Fruit fly (Drosophila melanogaster) whole organism, embryonic: ENCODE results near the gene Ciz1.
A peak's percentile ranks its signal among the peaks of the same experiment; 100 is the strongest.

Source experiments
- Abd-B ChIP-seq: fragments of 200-800 bp; sonication (Bioruptor generic); optimal IDR thresholded peaks from 2 replicates; lab custom pipeline; 2018; ENCODE audit warnings: missing biosample characterization, mild to moderate bottlenecking, missing genetic modification characterization, moderate library complexity
- Ada2b ChIP-seq: fragments of 200-800 bp; sonication (Bioruptor generic); IDR thresholded peaks from 2 replicates; pipeline ENCODE4 v1.3.6; 2022; ENCODE audit warnings: missing biosample characterization, missing genetic modification characterization
- Awh ChIP-seq: fragments of 200-800 bp; sonication (Bioruptor generic); IDR thresholded peaks from 2 replicates; pipeline ENCODE4, ENCODE4 v1.3.6; 2022; ENCODE audit warnings: missing biosample characterization, missing genetic modification characterization
- CG1024 ChIP-seq: fragments of 200-800 bp; sonication (Bioruptor generic); IDR thresholded peaks from 2 replicates; pipeline ENCODE4 v1.3.6; 2022; ENCODE audit warnings: missing biosample characterization, missing genetic modification characterization
- CG10462 ChIP-seq: fragments of 200-800 bp; sonication (Bioruptor generic); optimal IDR thresholded peaks from 2 replicates; lab custom pipeline; 2016; ENCODE audit warnings: missing biosample characterization, missing genetic modification characterization
- CG11560 ChIP-seq: fragments of 200-800 bp; sonication (Bioruptor generic); IDR thresholded peaks from 3 replicates; pipeline ENCODE4 v1.3.6; 2022; ENCODE audit warnings: missing biosample characterization, missing genetic modification characterization
- CG15479 ChIP-seq: fragments of 200-800 bp; sonication (Bioruptor generic); optimal IDR thresholded peaks from 3 replicates; lab custom pipeline; 2019; ENCODE audit warnings: missing biosample characterization, mild to moderate bottlenecking, missing genetic modification characterization, moderate library complexity
- CG15514 ChIP-seq: fragments of 200-800 bp; sonication (Bioruptor generic); optimal IDR thresholded peaks from 3 replicates; lab custom pipeline; 2017; ENCODE audit warnings: missing biosample characterization, missing genetic modification characterization, mild to moderate bottlenecking, moderate library complexity, missing genetic modification reagents
- CG15601 ChIP-seq: fragments of 200-800 bp; sonication (Bioruptor generic); optimal IDR thresholded peaks from 3 replicates; lab custom pipeline; 2019; ENCODE audit warnings: missing biosample characterization, mild to moderate bottlenecking, missing genetic modification characterization, moderate library complexity
- CG1603 ChIP-seq: fragments of 200-800 bp; sonication (Bioruptor generic); optimal IDR thresholded peaks from 2 replicates; lab custom pipeline; 2019; ENCODE audit warnings: missing biosample characterization, mild to moderate bottlenecking, missing genetic modification characterization, moderate library complexity
- CG17186 ChIP-seq: fragments of 200-800 bp; sonication (Bioruptor generic); optimal IDR thresholded peaks from 3 replicates; lab custom pipeline; 2017; ENCODE audit warnings: missing biosample characterization, missing genetic modification reagents, missing genetic modification characterization
- CG17385 ChIP-seq: fragments of 200-800 bp; sonication (Bioruptor generic); optimal IDR thresholded peaks from 3 replicates; lab custom pipeline; 2018; ENCODE audit warnings: missing biosample characterization, mild to moderate bottlenecking, missing genetic modification characterization
- CG2129 ChIP-seq: fragments of 200-800 bp; sonication (Bioruptor generic); IDR thresholded peaks from 2 replicates; pipeline ENCODE4 v1.3.6; 2022; ENCODE audit warnings: missing biosample characterization, missing genetic modification characterization; ENCODE audit not compliant: partially characterized antibody
- CG4707 ChIP-seq: fragments of 200-800 bp; sonication (Bioruptor generic); optimal IDR thresholded peaks from 2 replicates; lab custom pipeline; 2018; ENCODE audit warnings: missing biosample characterization, mild to moderate bottlenecking, missing genetic modification characterization, moderate library complexity
- CG5953 ChIP-seq: fragments of 200-800 bp; sonication (Bioruptor generic); IDR thresholded peaks from 2 replicates; pipeline ENCODE4 v1.3.6; 2022; ENCODE audit warnings: missing biosample characterization, missing genetic modification characterization
- CG6175 ChIP-seq: fragments of 200-800 bp; sonication (Bioruptor generic); IDR thresholded peaks from 3 replicates; pipeline ENCODE4 v1.3.6; 2022; ENCODE audit warnings: missing biosample characterization, missing genetic modification characterization
- CG7271 ChIP-seq: fragments of 200-800 bp; sonication (Bioruptor generic); optimal IDR thresholded peaks from 2 replicates; lab custom pipeline; 2018; ENCODE audit warnings: missing biosample characterization, mild to moderate bottlenecking, missing genetic modification characterization, moderate library complexity
- CG7745 ChIP-seq: fragments of 200-800 bp; sonication (Bioruptor generic); optimal IDR thresholded peaks from 2 replicates; lab custom pipeline; 2018; ENCODE audit warnings: missing biosample characterization, mild to moderate bottlenecking, missing genetic modification characterization, moderate library complexity
- CG8765 ChIP-seq: fragments of 200-800 bp; sonication (Bioruptor generic); IDR thresholded peaks from 2 replicates; pipeline ENCODE4 v1.3.6; 2022; ENCODE audit warnings: missing biosample characterization, missing genetic modification characterization
- Dll ChIP-seq: fragments of 200-800 bp; sonication (Bioruptor generic); IDR thresholded peaks from 4 replicates; pipeline ENCODE4 v1.3.6; 2022; ENCODE audit warnings: missing biosample characterization, missing genetic modification characterization; ENCODE audit not compliant: partially characterized antibody
- ERR ChIP-seq: fragments of 200-800 bp; sonication (Bioruptor generic); optimal IDR thresholded peaks from 2 replicates; lab custom pipeline; 2016; ENCODE audit warnings: missing biosample characterization, missing genetic modification characterization
- Elba2 ChIP-seq: fragments of 200-800 bp; sonication (Bioruptor generic); optimal IDR thresholded peaks from 3 replicates; lab custom pipeline; 2016; ENCODE audit warnings: missing biosample characterization, missing genetic modification characterization
- HLH4C ChIP-seq: fragments of 200-800 bp; sonication (Bioruptor generic); IDR thresholded peaks from 3 replicates; pipeline ENCODE4 v1.3.6; 2022; ENCODE audit warnings: missing biosample characterization, missing genetic modification characterization; ENCODE audit not compliant: partially characterized antibody
- Hr51 ChIP-seq, 2 experiments: fragments of 200-800 bp; sonication (Bioruptor generic); optimal IDR thresholded peaks; 2 replicates in 1 of 2; 3 replicates in 1 of 2; lab custom pipeline; 2016 to 2018; ENCODE audit warnings: missing biosample characterization in 2 of 2, missing genetic modification characterization in 2 of 2, mild to moderate bottlenecking in 1 of 2, moderate library complexity in 1 of 2
- NfI ChIP-seq: fragments of 200-800 bp; sonication (Bioruptor generic); optimal IDR thresholded peaks from 3 replicates; lab custom pipeline; 2018; ENCODE audit warnings: missing biosample characterization, mild to moderate bottlenecking, missing genetic modification characterization, moderate library complexity
- Optix ChIP-seq: fragments of 200-800 bp; sonication (Bioruptor generic); IDR thresholded peaks from 3 replicates; pipeline ENCODE4 v1.3.6; 2022; ENCODE audit warnings: missing biosample characterization, missing genetic modification characterization
- PHDP ChIP-seq: fragments of 200-800 bp; sonication (Bioruptor generic); optimal IDR thresholded peaks from 3 replicates; lab custom pipeline; 2018; ENCODE audit warnings: missing biosample characterization, mild to moderate bottlenecking, missing genetic modification characterization, moderate library complexity
- Poxn ChIP-seq: fragments of 200-800 bp; sonication (Bioruptor generic); IDR thresholded peaks from 2 replicates; pipeline ENCODE4 v1.3.6; 2022; ENCODE audit warnings: missing biosample characterization, missing genetic modification characterization
- Ptx1 ChIP-seq: fragments of 200-800 bp; sonication (Bioruptor generic); IDR thresholded peaks from 2 replicates; pipeline ENCODE4 v1.3.6; 2022; ENCODE audit warnings: missing biosample characterization, missing genetic modification characterization
- TFAM ChIP-seq: fragments of 200-800 bp; sonication (Bioruptor generic); optimal IDR thresholded peaks from 2 replicates; lab custom pipeline; 2017; ENCODE audit warnings: missing biosample characterization, missing genetic modification characterization, inconsistent platforms
- Xbp1 ChIP-seq: fragments of 200-800 bp; sonication (Bioruptor generic); optimal IDR thresholded peaks from 3 replicates; lab custom pipeline; 2016; ENCODE audit warnings: missing biosample characterization, mild to moderate bottlenecking, missing genetic modification characterization
- Xrp1 ChIP-seq: fragments of 200-800 bp; sonication (Bioruptor generic); IDR thresholded peaks from 2 replicates; pipeline ENCODE4 v1.3.6; 2022; ENCODE audit warnings: missing biosample characterization, missing genetic modification characterization
- al ChIP-seq: fragments of 200-800 bp; sonication (Bioruptor generic); IDR thresholded peaks from 2 replicates; pipeline ENCODE4 v1.3.6; 2022; ENCODE audit warnings: missing biosample characterization, missing genetic modification characterization
- ems ChIP-seq: fragments of 200-800 bp; sonication (Bioruptor generic); optimal IDR thresholded peaks from 3 replicates; lab custom pipeline; 2016; ENCODE audit warnings: missing biosample characterization, missing genetic modification characterization
- en ChIP-seq: fragments of 200-800 bp; sonication (Bioruptor generic); optimal IDR thresholded peaks from 2 replicates; lab custom pipeline; 2016; ENCODE audit warnings: missing biosample characterization, missing genetic modification characterization
- fd96Cb ChIP-seq: fragments of 200-800 bp; sonication (Bioruptor generic); optimal IDR thresholded peaks from 2 replicates; lab custom pipeline; 2018; ENCODE audit warnings: missing biosample characterization, mild to moderate bottlenecking, missing genetic modification characterization, moderate library complexity
- her ChIP-seq: fragments of 200-800 bp; sonication (Bioruptor generic); optimal IDR thresholded peaks from 2 replicates; lab custom pipeline; 2016; ENCODE audit warnings: missing biosample characterization, missing genetic modification characterization
- kah ChIP-seq: fragments of 200-800 bp; sonication (Bioruptor generic); optimal IDR thresholded peaks from 2 replicates; lab custom pipeline; 2018; ENCODE audit warnings: missing biosample characterization, mild to moderate bottlenecking, missing genetic modification characterization
- lilli ChIP-seq: fragments of 200-800 bp; sonication (Bioruptor generic); optimal IDR thresholded peaks from 3 replicates; lab custom pipeline; 2016; ENCODE audit warnings: missing biosample characterization, missing genetic modification characterization
- nerfin-2 ChIP-seq: fragments of 200-800 bp; sonication (Bioruptor generic); IDR thresholded peaks from 2 replicates; pipeline ENCODE4 v1.3.6; 2022; ENCODE audit warnings: missing biosample characterization, missing genetic modification characterization; ENCODE audit not compliant: partially characterized antibody
- pfk ChIP-seq: fragments of 200-800 bp; sonication (Bioruptor generic); optimal IDR thresholded peaks from 2 replicates; lab custom pipeline; 2018; ENCODE audit warnings: missing biosample characterization, mild to moderate bottlenecking, missing genetic modification characterization, moderate library complexity
- pros ChIP-seq: fragments of 200-800 bp; sonication (Bioruptor generic); optimal IDR thresholded peaks from 3 replicates; lab custom pipeline; 2019; ENCODE audit warnings: missing biosample characterization, mild to moderate bottlenecking, missing genetic modification characterization, moderate library complexity
- repo ChIP-seq: fragments of 200-800 bp; sonication (Bioruptor generic); optimal IDR thresholded peaks from 2 replicates; lab custom pipeline; 2016; ENCODE audit warnings: missing biosample characterization, missing genetic modification characterization
- sob ChIP-seq: fragments of 200-800 bp; sonication (Bioruptor generic); IDR thresholded peaks from 2 replicates; pipeline ENCODE4 v1.3.6; 2022; ENCODE audit warnings: missing biosample characterization, missing genetic modification characterization
- sqz ChIP-seq: fragments of 200-800 bp; sonication (Bioruptor generic); optimal IDR thresholded peaks from 3 replicates; lab custom pipeline; 2018; ENCODE audit warnings: missing biosample characterization, mild to moderate bottlenecking, missing genetic modification characterization
- tap ChIP-seq: fragments of 200-800 bp; optimal IDR thresholded peaks from 3 replicates; lab custom pipeline; 2019; ENCODE audit warnings: missing biosample characterization, mild to moderate bottlenecking, missing genetic modification characterization, moderate library complexity
- ttk ChIP-seq: fragments of 200-800 bp; sonication (Bioruptor generic); IDR thresholded peaks from 2 replicates; pipeline ENCODE4 v2.1.2; 2022; ENCODE audit warnings: missing biosample characterization, missing genetic modification characterization
- usp ChIP-seq: fragments of >200 bp; optimal IDR thresholded peaks from 2 replicates; lab custom pipeline; 2017; ENCODE audit warnings: missing biosample characterization, missing genetic modification characterization
- zen ChIP-seq: fragments of 200-800 bp; sonication (Bioruptor generic); optimal IDR thresholded peaks from 3 replicates; lab custom pipeline; 2018; ENCODE audit warnings: missing biosample characterization, mild to moderate bottlenecking, missing genetic modification characterization, moderate library complexity

The Ciz1 gene

DNA sequence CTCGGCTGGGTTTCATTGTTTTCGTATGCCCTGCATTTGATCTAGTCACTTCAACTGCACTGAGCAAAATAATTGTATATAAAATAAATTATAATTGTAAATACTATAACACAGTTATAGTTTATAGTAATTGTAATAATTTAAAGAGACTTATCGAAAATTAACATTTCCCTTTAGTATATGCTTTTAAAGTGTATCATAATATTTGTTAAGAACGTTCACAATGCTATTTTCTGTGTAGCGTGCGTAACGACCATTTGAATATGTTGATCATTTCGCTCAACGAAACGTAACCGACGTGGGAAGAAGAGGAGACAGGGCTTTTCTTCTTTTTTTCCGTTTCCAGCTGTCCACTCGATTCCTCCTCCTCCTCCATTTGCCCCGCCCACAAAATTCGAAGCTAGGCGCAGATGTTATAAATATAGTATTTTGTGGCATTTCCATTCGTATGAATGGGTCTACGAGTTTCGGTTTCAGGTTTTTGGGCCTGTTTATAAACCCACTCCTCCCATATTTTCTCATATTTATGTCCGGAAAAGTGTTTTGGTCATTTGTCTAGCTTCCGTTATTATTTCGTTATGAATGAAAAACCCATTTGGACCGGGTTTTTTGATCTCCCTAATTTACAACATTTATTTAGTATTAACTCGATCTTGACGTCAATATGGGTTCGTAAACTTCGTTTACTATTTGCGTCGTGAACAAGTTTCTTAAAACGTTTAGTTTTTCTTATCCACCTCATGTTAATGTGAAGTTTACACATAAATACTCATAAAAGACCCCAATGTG, 7.8 kb upstream of the Ciz1 start (continued):
- TF ChIP-seq CG2129 (GFP tag; lab: Robert Waterston, UW) (no peak), Dll (GFP tag; lab: Robert Waterston, UW) (no peak), al (peak; percentile 19; the same call in 1 of the 2 replicates), TFAM (GFP tag; lab: Kevin White, UChicago) (peak; percentile 57), CG5953 (GFP tag; lab: Robert Waterston, UW) (0 out of 2 replicates have a peak, but pooled peaks have one; percentile 35), Awh (GFP tag; lab: Robert Waterston, UW) (peak; percentile 88), CG7745 (tag; lab: Kevin White, UChicago) (peak; percentile 30), Optix (GFP tag; lab: Robert Waterston, UW) (peak; percentile 60; the same call in 2 of the 3 replicates), CG15601 (tag; lab: Kevin White, UChicago) (peak; percentile 88), sob (GFP tag; lab: Robert Waterston, UW) (peak; percentile 83), usp (no peak), CG17186 (GFP tag; lab: Kevin White, UChicago) (peak; percentile 25), CG4707 (GFP tag; lab: Kevin White, UChicago) (peak; percentile 74), Xbp1 (peak; percentile 78), CG10462 (GFP tag; lab: Kevin White, UChicago) (peak; percentile 49), ttk (GFP tag; lab: Robert Waterston, UW) (peak; percentile 85), zen (tag; lab: Kevin White, UChicago) (peak; percentile 95), CG7271 (tag; lab: Kevin White, UChicago) (peak; percentile 86), CG11560 (tag; lab: Robert Waterston, UW) (no peak), Xrp1 (GFP tag; lab: Robert Waterston, UW) (peak; percentile 94), Ada2b (GFP tag; lab: Robert Waterston, UW) (peak; percentile 69), pfk (GFP tag; lab: Kevin White, UChicago) (no peak), CG15479 (no peak), Poxn (GFP tag; lab: Robert Waterston, UW) (no peak), repo (GFP tag; lab: Kevin White, UChicago) (no peak), HLH4C (GFP tag; lab: Robert Waterston, UW) (no peak), CG1024 (GFP tag; lab: Robert Waterston, UW) (peak; percentile 70), CG15514 (GFP tag; lab: Kevin White, UChicago) (peak; percentile 34), PHDP (tag; lab: Kevin White, UChicago) (peak; percentile 87), her (GFP tag; lab: Kevin White, UChicago) (no peak), Ptx1 (GFP tag; lab: Robert Waterston, UW) (peak; percentile 86), CG8765 (GFP tag; lab: Robert Waterston, UW) (peak; percentile 80), CG1603 (tag; lab: Kevin White, UChicago) (peak; percentile 42), nerfin-2 (GFP tag; lab: Robert Waterston, UW) (no peak), CG17385 (peak; percentile 81), Abd-B (GFP tag; lab: Kevin White, UChicago) (peak; percentile 78), ERR (no peak), Hr51 (GFP tag; optimal IDR thresholded peaks at IDR 0.05; lab: Kevin White, UChicago) (peak; percentile 32 to 85), kah (GFP tag; lab: Kevin White, UChicago) (peak; percentile 14), Elba2 (no peak), tap (peak; percentile 90), NfI (GFP tag; lab: Kevin White, UChicago) (peak; percentile 47), sqz (GFP tag; lab: Kevin White, UChicago) (peak; percentile 74), fd96Cb (tag; lab: Kevin White, UChicago) (peak; percentile 89), CG6175 (GFP tag; lab: Robert Waterston, UW) (0 out of 3 replicates have a peak, but pooled peaks have one; percentile 6), pros (GFP tag; lab: Kevin White, UChicago) (no peak), ems (no peak), en (GFP tag; lab: Kevin White, UChicago) (no peak), lilli (GFP tag; lab: Kevin White, UChicago) (peak; percentile 44)
